Worm (Caenorhabditis elegans): ENCODE measurements around the gene tsp-21.

Gene tsp-21

DNA sequence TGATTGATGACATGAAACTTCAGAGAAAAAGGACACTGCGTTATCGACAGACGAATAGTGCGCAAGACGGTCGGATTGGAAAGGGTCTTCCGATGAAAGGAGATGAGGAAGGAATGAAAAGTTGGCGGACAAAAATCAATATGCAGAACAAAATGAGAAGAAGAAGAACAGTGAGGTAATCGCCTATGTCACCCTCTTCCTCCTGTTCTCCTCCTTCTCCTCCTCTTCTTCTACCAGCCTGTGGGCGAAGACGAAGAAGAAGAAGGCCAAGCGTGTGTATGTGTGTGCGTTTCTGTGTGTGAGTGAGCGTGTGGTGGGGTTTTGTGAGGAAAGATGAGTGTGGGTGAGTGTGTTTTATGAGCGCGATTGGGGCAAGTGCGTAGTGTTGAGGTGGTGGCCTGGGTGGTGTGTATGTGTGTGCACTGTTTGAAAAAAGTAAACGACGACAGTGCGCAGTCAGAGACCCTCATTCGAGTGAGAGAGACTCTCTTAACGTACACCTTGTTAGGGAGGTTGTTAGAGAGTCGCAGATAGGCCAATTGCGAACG lies at the start of gene tsp-21:
Gene tsp-21 (plus strand): TSS at position 146 of the 548 bp plus-strand sequence.
- no peak for TF ChIP-seq tlf-1 (GFP tag; optimal IDR thresholded peaks at IDR 0.05)
- no peak for TF ChIP-seq unc-62 (GFP tag; optimal IDR thresholded peaks at IDR 0.05)
- TF ChIP-seq ceh-100 (GFP tag; IDR thresholded peaks at IDR 0.05): no peak
- no peak for TF ChIP-seq rec-8 (tag; optimal IDR thresholded peaks at IDR 0.05)
- TF ChIP-seq hlh-12 (tag; optimal IDR thresholded peaks at IDR 0.05): no peak
- TF ChIP-seq egl-44 (GFP tag; IDR thresholded peaks at IDR 0.05): no peak
- TF ChIP-seq B0261.1 (tag; optimal IDR thresholded peaks at IDR 0.05): no peak
- no peak for TF ChIP-seq F37B4.10 (GFP tag; IDR thresholded peaks at IDR 0.05)
- peak; percentile 71; the same call in 1 of the 2 replicates for TF ChIP-seq B0336.3 (GFP tag; IDR thresholded peaks at IDR 0.05)
- TF ChIP-seq madf-8 (GFP tag; conservative IDR thresholded peaks at IDR 0.05): no peak
- TF ChIP-seq athp-1 (tag; optimal IDR thresholded peaks at IDR 0.05): no peak
- TF ChIP-seq C17E4.6 (GFP tag; IDR thresholded peaks at IDR 0.05): peak; percentile 59; the same call in 1 of the 2 replicates
- TF ChIP-seq attf-6 (GFP tag; IDR thresholded peaks at IDR 0.05): no peak
- TF ChIP-seq fkh-3 (tag; optimal IDR thresholded peaks at IDR 0.05): no peak
- TF ChIP-seq lag-1 (GFP tag; IDR thresholded peaks at IDR 0.05): no peak
- TF ChIP-seq somi-1 (GFP tag; optimal IDR thresholded peaks at IDR 0.05): peak; percentile 11
- no peak for TF ChIP-seq ceh-58 (GFP tag; IDR thresholded peaks at IDR 0.05)
- TF ChIP-seq Y95B8A.8 (GFP tag; IDR thresholded peaks at IDR 0.05): no peak
- no peak for TF ChIP-seq dpl-1 (GFP tag; optimal IDR thresholded peaks at IDR 0.05)
- TF ChIP-seq let-526 (GFP tag; IDR thresholded peaks at IDR 0.05): 0 out of 2 replicates have a peak, but pooled peaks have one; percentile 10
- no peak for TF ChIP-seq ztf-22 (GFP tag; optimal IDR thresholded peaks at IDR 0.05)
- peak; percentile 31; the same call in 1 of the 2 replicates for TF ChIP-seq rcor-1 (GFP tag; IDR thresholded peaks at IDR 0.05)
- TF ChIP-seq lin-26 (GFP tag; IDR thresholded peaks at IDR 0.05): peak; percentile 48
- no peak for TF ChIP-seq chd-7 (tag; optimal IDR thresholded peaks at IDR 0.05)
- TF ChIP-seq ZK185.1 (tag; optimal IDR thresholded peaks at IDR 0.05; ENCODE audit: poor library complexity, severe bottlenecking): no peak
- TF ChIP-seq dox-1 (GFP tag; IDR thresholded peaks at IDR 0.05): peak; percentile 88; the same call in 1 of the 2 replicates
- TF ChIP-seq sptf-2 (GFP tag; optimal IDR thresholded peaks at IDR 0.05): no peak
- TF ChIP-seq unc-130 (GFP tag; optimal IDR thresholded peaks at IDR 0.05): no peak
- TF ChIP-seq B0019.2 (GFP tag; conservative IDR thresholded peaks at IDR 0.05): no peak
- no peak for TF ChIP-seq nfya-1 (tag; optimal IDR thresholded peaks at IDR 0.05; ENCODE audit: borderline replicate concordance, insufficient read depth)
- peak; percentile 77 for TF ChIP-seq gei-17 (GFP tag; optimal IDR thresholded peaks at IDR 0.05)
- TF ChIP-seq F23B12.7 (tag; optimal IDR thresholded peaks at IDR 0.05; ENCODE audit: insufficient read depth): no peak
- TF ChIP-seq C06A6.2 (GFP tag; conservative IDR thresholded peaks at IDR 0.05): 0 out of 2 replicates have a peak, but pooled peaks have one; percentile 33
- peak; percentile 92 for TF ChIP-seq lir-1 (GFP tag; conservative IDR thresholded peaks at IDR 0.05)
- peak; percentile 42 for TF ChIP-seq ztf-26 (tag; optimal IDR thresholded peaks at IDR 0.05)
- no peak for TF ChIP-seq Y79H2A.3 (GFP tag; conservative IDR thresholded peaks at IDR 0.05)
- TF ChIP-seq repo-1 (tag; optimal IDR thresholded peaks at IDR 0.05): peak; percentile 44
- TF ChIP-seq nhr-90 (tag; optimal IDR thresholded peaks at IDR 0.05): peak; percentile 45
- TF ChIP-seq him-1 (tag; optimal IDR thresholded peaks at IDR 0.05): no peak
- TF ChIP-seq F57A8.1 (GFP tag; optimal IDR thresholded peaks at IDR 0.05): peak; percentile 27
- TF ChIP-seq sea-2 (GFP tag; IDR thresholded peaks at IDR 0.05): no peak
- TF ChIP-seq hlh-26 (GFP tag; conservative IDR thresholded peaks at IDR 0.05): no peak
- TF ChIP-seq madf-10 (tag; optimal IDR thresholded peaks at IDR 0.05): peak; percentile 50
- TF ChIP-seq hsf-1 (GFP tag; IDR thresholded peaks at IDR 0.05): no peak
- no peak for TF ChIP-seq F39B2.1 (GFP tag; IDR thresholded peaks at IDR 0.05)
- no peak for TF ChIP-seq K11D2.4 (GFP tag; IDR thresholded peaks at IDR 0.05)
- peak in 1 of 2 experiments; percentile 36 for TF ChIP-seq let-607 (tag; optimal IDR thresholded peaks at IDR 0.05)
- TF ChIP-seq lin-54 (GFP tag; optimal IDR thresholded peaks at IDR 0.05): peak; percentile 9

Measured in whole organism, young adult.